Fruit fly (Drosophila melanogaster) whole organism, wandering third instar larva: ENCODE results near the gene Cpr66Cb.

Experiments used
- OdsH ChIP-seq: fragments of 200-800 bp; sonication (Bioruptor generic); optimal IDR thresholded peaks from 2 replicates; lab custom pipeline; 2016; ENCODE audit warnings: missing biosample characterization, mild to moderate bottlenecking, missing genetic modification characterization
- Sp1 ChIP-seq: fragments of 200-800 bp; sonication (Bioruptor generic); optimal IDR thresholded peaks from 3 replicates; lab custom pipeline; 2019; ENCODE audit warnings: missing biosample characterization, mild to moderate bottlenecking, missing genetic modification characterization, moderate library complexity
- tai ChIP-seq: sonication (Bioruptor generic); optimal IDR thresholded peaks from 2 replicates; lab custom pipeline; 2016; ENCODE audit warnings: missing biosample characterization, missing genetic modification characterization

DNA sequence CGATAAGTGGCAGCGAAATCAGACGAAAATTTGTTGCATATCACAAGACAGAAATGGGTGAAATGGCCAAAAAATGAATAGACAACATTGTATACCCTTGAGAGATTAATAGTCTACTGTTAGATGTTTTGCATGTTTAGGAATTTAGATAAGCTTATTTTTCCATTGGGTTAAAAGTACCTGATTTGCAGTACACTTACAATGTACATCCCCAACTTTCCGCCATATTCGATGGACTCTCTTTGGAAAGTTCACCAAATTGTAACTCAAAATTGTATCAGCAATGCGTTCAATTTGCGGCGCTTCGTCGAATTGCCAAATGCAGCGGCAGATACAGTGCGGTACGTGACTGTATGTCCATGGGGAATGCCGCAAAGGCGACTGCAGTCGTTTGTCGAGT, 2.1 kb upstream of the Cpr66Cb start:
- TF ChIP-seq Sp1 (GFP tag; lab: Kevin White, UChicago) = no peak
- no peak for TF ChIP-seq tai (GFP tag; lab: Kevin White, UChicago)
- no peak for TF ChIP-seq OdsH (GFP tag; lab: Kevin White, UChicago)
